Worm (Caenorhabditis elegans) whole organism, young adult: ENCODE measurements around the gene bris-1.

Experiments
- B0336.3 ChIP-seq: fragments of 200-800 bp; sonication (Bioruptor generic); IDR thresholded peaks from 2 replicates; pipeline ENCODE4 v1.3.6; 2022; ENCODE audit warnings: missing genetic modification characterization, missing compliant biosample characterization
- ama-1 ChIP-seq, 3 experiments: fragments of 150-350 bp in 1 of 3; sonication (generic microtip) in 2 of 3; optimal IDR thresholded peaks; 2 replicates each; lab custom pipeline; 2014 to 2018; ENCODE audit warnings: missing biosample characterization in 2 of 3, missing genetic modification characterization in 2 of 3, missing genetic modification reagents in 2 of 3
- cebp-1 ChIP-seq, 2 experiments: fragments of 200-800 bp in 1 of 2; sonication (Bioruptor generic) in 1 of 2; sonication (generic microtip) in 1 of 2; IDR thresholded peaks in 1 of 2; optimal IDR thresholded peaks in 1 of 2; 2 replicates each; pipeline versions ENCODE4 v1.3.6 to Lab custom; 2017 to 2022; ENCODE audit warnings: missing compliant biosample characterization in 2 of 2, missing genetic modification characterization in 2 of 2, mild to moderate bottlenecking in 1 of 2, missing genetic modification reagents in 1 of 2, moderate library complexity in 1 of 2
- lag-1 ChIP-seq: fragments of 200-800 bp; sonication (Bioruptor generic); IDR thresholded peaks from 2 replicates; pipeline ENCODE4 v1.3.6; 2022; ENCODE audit warnings: missing genetic modification reagents, missing genetic modification characterization, missing compliant biosample characterization
- nfya-1 ChIP-seq: sonication (generic microtip); optimal IDR thresholded peaks from 2 replicates; lab custom pipeline; 2017; ENCODE audit warnings: antibody characterized with exemption, missing compliant biosample characterization, missing genetic modification characterization, borderline replicate concordance; ENCODE audit not compliant: insufficient read depth
- snpc-4 ChIP-seq, 5 experiments: fragments of 150-350 bp in 1 of 5; sonication (generic microtip) in 4 of 5; optimal IDR thresholded peaks; 2 replicates each; lab custom pipeline; 2014 to 2018; ENCODE audit warnings: missing genetic modification characterization in 5 of 5, missing biosample characterization in 3 of 5, antibody characterized with exemption in 2 of 5, mild to moderate bottlenecking in 2 of 5, missing compliant biosample characterization in 2 of 5, missing genotype in 2 of 5, moderate library complexity in 2 of 5, missing genetic modification reagents in 1 of 5

- TF ChIP-seq B0336.3 (GFP tag; lab: Robert Waterston, UW) (no peak), lag-1 (GFP tag; lab: Robert Waterston, UW) (no peak), ama-1 (optimal IDR thresholded peaks at IDR 0.05; lab: Kevin White, UChicago) (no peak), ama-1 (GFP tag; optimal IDR thresholded peaks at IDR 0.05; lab: Kevin White, UChicago) (no peak), nfya-1 (tag; lab: Kevin White, UChicago) (no peak), snpc-4 (GFP tag; optimal IDR thresholded peaks at IDR 0.05; lab: Kevin White, UChicago) (no peak), snpc-4 (tag; optimal IDR thresholded peaks at IDR 0.05; lab: Kevin White, UChicago) (no peak), cebp-1 (GFP tag; IDR thresholded peaks at IDR 0.05; lab: Robert Waterston, UW) (no peak), cebp-1 (tag; optimal IDR thresholded peaks at IDR 0.05; lab: Kevin White, UChicago) (no peak)
Measured at ce11 chrIV:3767749-3768148, 51.4 kb downstream of the bris-1 start.
